Worm (Caenorhabditis elegans): ENCODE results near the gene ZK1127.3.

DNA sequence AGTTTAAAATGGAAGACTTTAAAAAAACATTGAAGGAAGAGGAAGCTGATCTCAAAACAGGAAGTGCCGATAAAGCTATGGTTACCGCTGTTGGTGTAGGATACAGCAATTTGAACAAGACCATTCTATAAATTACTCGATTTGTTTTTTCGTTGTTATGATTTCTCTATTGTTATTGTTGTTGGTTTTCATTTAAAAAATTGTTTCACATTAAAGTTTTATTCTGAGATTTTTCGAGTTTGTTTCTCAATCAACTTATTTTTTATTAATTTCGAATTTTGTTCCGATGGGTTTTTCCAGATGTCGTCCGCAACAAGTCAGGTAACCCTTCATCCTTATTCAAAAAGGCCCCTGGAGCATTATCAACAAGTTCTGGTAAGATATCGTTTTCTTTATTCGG, 3.3 kb upstream of the ZK1127.3 start, which contains the start of gene ZK1127.12:
- TF ChIP-seq ztf-29 (GFP tag; IDR thresholded peaks at IDR 0.05) (no peak), flt-1 (GFP tag; IDR thresholded peaks at IDR 0.05) (no peak), med-1 (GFP tag; optimal IDR thresholded peaks at IDR 0.05; ENCODE audit: insufficient read depth) (no peak), cog-1 (tag; optimal IDR thresholded peaks at IDR 0.05) (no peak), T22C8.4 (GFP tag; IDR thresholded peaks at IDR 0.05) (no peak), klf-2 (GFP tag; conservative IDR thresholded peaks at IDR 0.05) (no peak), tab-1 (GFP tag; IDR thresholded peaks at IDR 0.05) (no peak)
